Worm (Caenorhabditis elegans): Measurements from ENCODE around the gene T10B10.9.
A peak's percentile ranks its signal among the peaks of the same experiment; 100 is the strongest.

The T10B10.9 gene

DNA sequence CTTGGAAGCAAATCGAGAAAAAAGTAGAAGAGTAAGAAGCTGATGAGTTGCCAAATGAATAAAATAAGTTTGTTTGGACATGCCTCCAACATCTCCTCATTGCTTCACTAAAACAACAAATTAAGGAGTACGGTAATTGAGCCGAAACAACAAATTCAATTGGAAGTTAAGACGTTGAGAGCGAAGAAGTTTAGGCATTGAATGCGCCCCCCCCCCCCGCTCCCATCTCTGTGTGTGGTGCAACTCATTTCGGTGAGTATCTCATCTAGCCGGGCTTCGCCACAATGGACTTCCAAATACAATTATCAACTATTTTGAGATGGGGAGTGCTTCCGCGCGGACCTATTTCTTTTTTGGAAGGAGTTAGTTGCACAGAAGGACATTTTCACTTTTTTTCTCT, 9.2 kb upstream of the T10B10.9 start:
- TF ChIP-seq him-1 (tag; optimal IDR thresholded peaks at IDR 0.05), result no peak
- no peak for TF ChIP-seq W03F9.2 (tag; optimal IDR thresholded peaks at IDR 0.05)
- TF ChIP-seq dao-5 (tag; optimal IDR thresholded peaks at IDR 0.05), result no peak

DNA sequence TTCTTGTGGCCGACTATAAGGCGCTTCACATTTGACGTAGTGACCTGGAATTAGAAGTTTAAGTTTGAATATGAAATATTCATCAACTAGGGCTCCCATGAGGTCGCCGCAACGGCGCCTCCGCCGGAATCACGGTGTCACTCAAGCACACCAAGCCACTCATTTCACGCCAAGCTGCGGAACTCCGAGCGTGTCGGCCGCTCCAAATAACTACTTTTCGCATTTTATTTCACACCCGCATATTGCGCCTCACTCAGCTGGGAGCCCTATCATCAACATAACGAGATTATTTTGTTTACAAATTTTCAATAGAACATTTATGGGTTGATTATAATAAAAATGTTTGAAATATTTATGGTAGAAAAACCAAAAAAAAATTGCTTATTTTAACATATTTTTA, 6.4 kb upstream of the T10B10.9 start:
- TF ChIP-seq him-1 (tag; optimal IDR thresholded peaks at IDR 0.05) (no peak), W03F9.2 (tag; optimal IDR thresholded peaks at IDR 0.05) (no peak), dao-5 (tag; optimal IDR thresholded peaks at IDR 0.05) (no peak)

DNA sequence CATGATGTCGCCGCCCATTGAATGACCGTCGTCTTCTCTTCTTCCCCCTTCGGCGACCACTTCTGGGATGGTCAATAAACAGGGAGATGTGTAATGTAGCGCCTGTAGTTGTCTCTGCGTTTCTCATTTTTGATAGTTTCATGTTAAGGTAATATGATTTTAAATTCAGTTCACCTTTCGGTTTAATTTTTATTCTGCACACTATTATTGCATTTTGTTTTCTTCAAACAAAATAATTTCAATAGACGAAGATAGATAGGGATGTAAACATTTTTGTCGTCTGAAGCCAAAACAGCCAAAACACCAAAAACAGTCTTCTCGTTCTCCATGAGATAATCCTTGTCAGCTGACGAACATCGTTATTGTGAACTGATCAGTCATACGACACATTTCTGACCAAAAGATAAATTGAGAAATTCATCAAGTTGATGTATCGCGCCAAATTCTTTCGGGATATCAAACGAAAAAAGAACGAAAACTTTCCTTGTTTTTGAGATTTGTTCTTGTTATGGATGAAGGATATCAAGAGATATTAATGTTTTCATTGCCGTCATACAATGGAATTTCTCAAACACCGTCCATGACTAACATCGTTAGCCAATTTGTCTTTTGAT, 5.4 kb upstream of the T10B10.9 start, which contains the start of gene C11G10.1:
Gene C11G10.1 (minus strand): TSS at position 51 of the 614 bp plus-strand sequence.
- TF ChIP-seq him-1 (tag; optimal IDR thresholded peaks at IDR 0.05) (no peak), dao-5 (tag; optimal IDR thresholded peaks at IDR 0.05) (no peak), W03F9.2 (tag; optimal IDR thresholded peaks at IDR 0.05) (no peak)

DNA sequence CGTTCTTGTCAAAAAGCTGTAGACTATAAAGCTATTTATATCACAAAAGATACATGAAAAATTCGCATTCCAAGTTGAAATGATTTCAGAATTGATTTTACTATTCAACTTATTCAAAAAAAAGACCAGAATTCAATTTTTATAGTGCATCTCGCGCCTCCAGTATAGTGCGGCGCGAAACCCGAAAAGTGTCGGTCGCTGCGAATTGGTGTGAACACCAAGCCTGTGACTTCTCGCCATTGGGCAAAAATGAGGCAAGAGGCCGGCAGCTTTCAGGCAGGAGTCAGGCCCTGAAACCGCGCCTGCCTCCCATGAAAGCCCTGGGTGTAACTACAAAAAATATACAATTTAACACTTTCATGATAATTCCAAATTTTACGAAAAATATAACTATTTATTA, 4.8 kb upstream of the T10B10.9 start:
- no peak for TF ChIP-seq him-1 (tag; optimal IDR thresholded peaks at IDR 0.05)
- no peak for TF ChIP-seq dao-5 (tag; optimal IDR thresholded peaks at IDR 0.05)
- TF ChIP-seq W03F9.2 (tag; optimal IDR thresholded peaks at IDR 0.05), result no peak

DNA sequence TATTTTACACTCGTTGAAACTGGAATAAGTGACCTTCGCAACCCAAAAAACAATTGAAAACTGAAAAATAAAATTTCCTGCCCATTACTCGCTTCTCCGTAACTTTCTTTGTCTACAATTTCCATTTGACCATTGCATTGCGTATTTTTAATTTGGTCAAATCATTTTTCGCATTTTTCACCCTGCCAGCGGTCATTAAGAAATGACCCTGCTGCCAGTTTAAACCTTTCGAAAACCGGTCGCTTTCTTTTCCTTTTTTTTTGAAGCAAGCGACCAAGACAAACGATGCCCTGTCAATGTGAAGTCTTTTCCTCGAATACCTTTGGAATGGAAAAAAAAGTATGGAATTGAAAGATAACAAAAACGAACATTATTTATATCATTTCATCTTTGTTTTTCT, 3.3 kb upstream of the T10B10.9 start:
- no peak for TF ChIP-seq him-1 (tag; optimal IDR thresholded peaks at IDR 0.05)

DNA sequence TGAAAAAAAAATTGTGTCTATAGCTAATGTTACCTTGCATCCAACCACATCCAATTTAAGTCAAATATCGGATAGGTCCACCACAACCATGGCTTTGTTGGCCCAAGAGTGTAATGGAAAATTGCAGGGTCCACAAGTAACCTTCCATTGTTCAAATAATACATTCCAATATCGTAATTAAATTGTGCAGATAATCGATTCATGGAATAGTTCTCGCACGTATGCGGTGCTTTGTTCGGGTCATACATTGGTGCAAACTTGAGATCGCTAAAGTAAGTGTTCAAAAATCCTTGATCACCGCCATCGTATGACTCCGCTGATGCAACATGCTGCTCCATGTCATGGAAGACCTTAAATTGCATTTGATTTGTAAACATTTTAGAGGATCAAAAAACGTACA, 1.1 kb upstream of the T10B10.9 start:
- TF ChIP-seq W03F9.2 (tag; optimal IDR thresholded peaks at IDR 0.05) (no peak), dao-5 (tag; optimal IDR thresholded peaks at IDR 0.05) (no peak), him-1 (tag; optimal IDR thresholded peaks at IDR 0.05) (no peak)

DNA sequence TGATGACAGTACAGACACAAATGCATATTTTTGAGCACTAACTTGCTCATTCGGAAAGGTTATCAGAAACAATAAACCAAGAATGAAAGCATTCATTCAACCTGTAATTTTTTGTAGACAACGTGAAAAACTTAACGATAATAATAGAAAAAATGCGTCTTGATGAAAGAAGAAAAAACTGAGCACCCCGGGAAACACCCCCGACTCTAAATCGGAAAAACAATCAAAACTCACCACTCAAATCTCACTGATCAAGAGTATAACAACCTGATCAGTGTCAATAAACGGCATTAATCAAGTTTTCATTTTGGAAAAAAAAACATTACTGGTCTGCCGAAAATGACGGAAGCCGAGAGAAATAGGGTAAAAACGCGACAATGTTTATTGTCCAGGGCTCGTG, 1.9 kb downstream of the T10B10.9 start, which contains the start of gene T10B10.8:
Gene T10B10.8 (minus strand): TSS at position 101 of the 400 bp plus-strand sequence.
- TF ChIP-seq W03F9.2 (tag; optimal IDR thresholded peaks at IDR 0.05) (no peak), dao-5 (tag; optimal IDR thresholded peaks at IDR 0.05) (no peak), him-1 (tag; optimal IDR thresholded peaks at IDR 0.05) (no peak)

DNA sequence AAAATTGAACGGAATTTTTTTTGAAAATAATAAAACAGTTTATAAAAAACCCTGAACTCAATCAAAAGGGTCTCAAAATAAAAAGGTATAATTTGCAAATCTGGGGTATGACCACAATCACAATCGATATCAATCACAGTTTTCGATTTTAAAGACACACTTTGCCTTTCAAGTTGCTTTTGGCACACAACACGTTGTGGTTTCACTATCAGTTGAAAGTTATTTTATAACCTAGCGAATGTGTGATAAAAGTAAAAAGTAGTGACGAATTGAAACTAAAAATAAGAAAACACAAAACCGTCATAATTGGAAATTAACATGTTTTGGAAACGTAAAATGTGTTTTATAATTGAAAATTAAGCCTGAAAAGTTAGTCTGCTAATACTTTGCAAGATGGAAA, 3.5 kb downstream of the T10B10.9 start:
- TF ChIP-seq dao-5 (tag; optimal IDR thresholded peaks at IDR 0.05) (no peak), W03F9.2 (tag; optimal IDR thresholded peaks at IDR 0.05) (no peak), him-1 (tag; optimal IDR thresholded peaks at IDR 0.05) (no peak)

DNA sequence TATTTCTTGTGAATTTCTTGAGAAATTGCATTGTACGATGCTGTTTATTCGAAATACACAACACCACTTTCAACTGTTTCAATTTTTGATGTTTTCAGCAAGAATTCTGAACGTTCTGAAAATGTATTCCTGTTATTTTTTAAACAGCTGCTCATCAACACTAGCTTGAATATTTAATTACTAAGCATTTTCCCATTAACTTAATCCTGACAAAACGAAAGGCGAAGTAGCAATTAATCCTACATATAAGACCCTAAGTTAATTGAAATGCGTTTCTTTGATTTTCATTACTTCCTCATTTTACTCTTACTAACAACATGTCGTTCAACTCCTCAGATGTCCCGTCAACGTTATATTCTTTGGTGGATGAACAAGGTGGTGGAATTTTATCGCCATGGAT, 4.2 kb downstream of the T10B10.9 start, which contains the start of gene ocr-3:
Gene ocr-3 (plus strand): TSS at position 301 of the 400 bp plus-strand sequence.
- no peak for TF ChIP-seq W03F9.2 (tag; optimal IDR thresholded peaks at IDR 0.05)
- no peak for TF ChIP-seq dao-5 (tag; optimal IDR thresholded peaks at IDR 0.05)
- TF ChIP-seq him-1 (tag; optimal IDR thresholded peaks at IDR 0.05), result no peak

DNA sequence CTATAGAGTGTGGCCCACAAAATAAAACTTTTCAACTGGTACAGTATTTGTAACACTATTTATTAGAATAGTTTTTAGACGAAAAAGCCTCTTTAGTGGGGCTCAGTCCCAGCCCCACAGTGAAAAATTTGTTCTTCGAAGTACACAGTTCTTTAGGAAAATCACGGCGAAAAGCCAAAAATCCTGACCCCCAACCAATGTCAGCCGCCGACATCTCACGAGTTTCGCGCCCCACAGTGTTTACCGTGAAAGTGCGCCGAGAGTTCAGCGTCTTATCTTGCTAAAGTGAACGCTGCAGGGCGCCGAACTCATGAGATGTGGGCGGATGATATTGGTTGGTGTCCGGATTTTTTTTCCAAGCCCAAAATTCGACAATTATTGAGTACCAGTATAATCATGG, 6.8 kb downstream of the T10B10.9 start:
- TF ChIP-seq W03F9.2 (tag; optimal IDR thresholded peaks at IDR 0.05) (no peak), dao-5 (tag; optimal IDR thresholded peaks at IDR 0.05) (no peak), him-1 (tag; optimal IDR thresholded peaks at IDR 0.05) (no peak)

DNA sequence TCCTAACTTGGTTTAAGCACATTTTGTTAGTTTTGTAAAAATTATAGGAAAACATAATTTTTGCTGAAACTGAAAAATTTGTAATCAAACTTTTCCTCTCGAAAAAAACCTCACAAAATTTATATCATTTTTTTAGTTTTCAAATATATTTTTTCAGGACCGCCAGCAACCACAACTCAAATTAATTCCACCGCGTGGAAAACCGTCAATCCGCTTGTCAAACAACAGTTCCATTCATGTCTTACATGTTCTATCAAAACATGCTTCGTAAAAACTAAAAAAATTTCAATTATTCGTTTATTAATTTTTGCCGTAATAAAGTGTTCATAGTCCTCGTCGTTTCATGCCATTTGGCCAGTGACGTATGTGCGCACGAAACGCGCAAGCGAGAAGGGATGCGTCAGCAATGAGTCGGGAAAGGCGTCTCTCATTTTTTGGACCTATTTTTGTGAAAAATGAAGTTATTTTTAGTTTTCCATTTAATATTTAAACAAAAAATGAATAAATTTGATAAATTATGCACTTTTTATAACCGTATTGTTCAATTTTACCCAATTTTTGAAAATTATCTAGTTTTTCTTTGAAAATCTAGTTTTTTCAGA, 9.2 kb downstream of the T10B10.9 start, which contains the start of gene ucr-2.2:
Gene ucr-2.2 (plus strand): TSS at position 602 of the 602 bp plus-strand sequence.
- TF ChIP-seq W03F9.2 (tag; optimal IDR thresholded peaks at IDR 0.05) (peak; percentile 90), him-1 (tag; optimal IDR thresholded peaks at IDR 0.05) (peak; percentile 76), dao-5 (tag; optimal IDR thresholded peaks at IDR 0.05) (no peak)

DNA sequence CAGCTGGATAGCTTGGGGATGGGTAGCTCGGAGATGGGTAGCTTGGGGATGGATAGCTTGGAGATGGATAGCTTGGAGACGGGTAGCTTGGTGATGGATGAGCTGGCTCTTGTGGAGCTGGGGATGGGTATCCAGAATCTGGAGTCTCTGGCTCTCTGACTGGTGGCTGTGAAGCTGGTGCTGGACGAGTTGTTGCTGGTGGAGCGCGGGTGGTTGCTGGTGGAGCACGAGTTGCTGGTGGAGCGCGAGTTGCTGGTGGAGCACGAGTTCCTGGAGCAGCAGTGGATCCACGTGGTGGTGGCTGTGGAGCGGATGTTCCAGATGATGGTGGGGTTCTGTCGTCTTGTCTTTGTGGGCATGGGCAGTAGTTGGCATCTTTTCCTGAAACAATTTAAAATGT, 11.0 kb downstream of the T10B10.9 start:
- TF ChIP-seq him-1 (tag; optimal IDR thresholded peaks at IDR 0.05) (no peak), W03F9.2 (tag; optimal IDR thresholded peaks at IDR 0.05) (no peak), dao-5 (tag; optimal IDR thresholded peaks at IDR 0.05) (no peak)

DNA sequence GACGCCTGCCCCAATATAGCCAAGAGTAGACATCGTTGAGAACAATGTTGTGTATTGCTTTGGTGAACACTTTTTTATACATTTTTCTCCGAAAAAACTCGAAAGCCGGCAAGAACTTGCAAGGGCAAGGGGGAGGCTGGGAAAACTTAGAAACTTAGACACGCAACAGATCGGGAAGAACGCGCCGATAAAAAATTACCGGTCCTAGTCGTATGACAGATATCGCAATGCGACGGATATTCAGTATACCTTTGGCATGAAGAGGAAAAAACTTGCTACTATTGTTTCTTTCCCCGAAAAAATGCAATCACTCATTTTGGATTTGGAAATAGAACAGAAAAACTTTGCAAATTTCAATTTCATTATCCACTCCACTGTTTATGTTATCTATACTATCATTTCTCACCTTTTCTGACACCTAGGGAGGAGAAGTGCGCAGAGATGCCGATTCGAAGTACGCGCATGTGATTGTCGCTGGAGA, 12.3 kb downstream of the T10B10.9 start, which contains the start of gene col-41:
Gene col-41 (minus strand): TSS at position 51 of the 481 bp plus-strand sequence.
- TF ChIP-seq dao-5 (tag; optimal IDR thresholded peaks at IDR 0.05) (no peak), him-1 (tag; optimal IDR thresholded peaks at IDR 0.05) (no peak), W03F9.2 (tag; optimal IDR thresholded peaks at IDR 0.05) (no peak)

DNA sequence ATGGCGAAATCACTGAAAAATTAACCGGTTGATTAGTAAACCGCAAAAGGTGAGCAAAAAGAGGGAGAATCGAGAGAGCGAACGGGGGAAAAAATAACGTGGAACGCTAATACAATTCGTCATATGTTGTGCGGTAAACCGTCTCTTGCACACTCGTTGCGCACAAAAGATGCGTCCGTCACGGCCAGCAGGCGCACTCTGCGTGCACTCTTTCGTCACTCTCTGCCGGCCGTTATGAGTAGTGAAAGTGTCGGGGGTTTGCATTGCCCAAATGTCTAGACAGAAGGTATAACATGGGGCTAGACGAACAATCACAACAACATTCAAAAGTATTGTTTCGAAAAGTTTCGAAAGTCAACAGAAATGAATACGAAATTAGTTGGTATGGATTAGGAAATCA, 17.2 kb downstream of the T10B10.9 start, which contains the start of gene pkhm-2:
Gene pkhm-2 (minus strand): TSS at position 12 of the 400 bp plus-strand sequence.
- TF ChIP-seq dao-5 (tag; optimal IDR thresholded peaks at IDR 0.05) (no peak), him-1 (tag; optimal IDR thresholded peaks at IDR 0.05) (peak; percentile 84), W03F9.2 (tag; optimal IDR thresholded peaks at IDR 0.05) (peak; percentile 83)
